Worm (Caenorhabditis elegans): ENCODE results near the gene T28H10.1.

DNA sequence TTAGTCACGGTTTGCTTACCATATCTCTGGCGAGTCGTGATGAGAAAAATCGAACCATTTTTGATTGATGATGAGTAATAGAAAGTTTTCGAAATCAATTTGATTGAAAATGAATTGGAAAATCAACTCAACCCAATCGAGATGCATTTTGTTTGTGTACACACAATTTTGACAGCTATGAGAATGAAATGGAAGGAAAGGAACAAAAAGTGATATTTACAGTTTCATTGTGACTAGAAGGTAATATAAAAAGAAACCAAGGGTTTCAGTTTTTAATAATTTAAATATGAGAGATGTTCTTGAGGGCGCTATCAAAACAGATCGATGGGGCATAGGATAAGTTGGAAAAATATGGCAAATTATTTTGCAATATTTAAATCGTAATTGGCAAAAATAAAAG lies 13.6 kb downstream of the T28H10.1 start, which contains the start of gene cal-1:
- TF ChIP-seq ceh-8 (GFP tag; optimal IDR thresholded peaks at IDR 0.05) (no peak), rnt-1 (tag; optimal IDR thresholded peaks at IDR 0.05) (no peak), jun-1 (tag; optimal IDR thresholded peaks at IDR 0.05) (no peak), snpc-4 (tag; optimal IDR thresholded peaks at IDR 0.05) (no peak), nhr-11 (tag; optimal IDR thresholded peaks at IDR 0.05) (no peak), nhr-76 (tag; optimal IDR thresholded peaks at IDR 0.05) (no peak)

Measured in whole organism, L1 larva.